Worm (Caenorhabditis elegans): ENCODE measurements around the gene pdf-2.

pdf-2 gene

DNA sequence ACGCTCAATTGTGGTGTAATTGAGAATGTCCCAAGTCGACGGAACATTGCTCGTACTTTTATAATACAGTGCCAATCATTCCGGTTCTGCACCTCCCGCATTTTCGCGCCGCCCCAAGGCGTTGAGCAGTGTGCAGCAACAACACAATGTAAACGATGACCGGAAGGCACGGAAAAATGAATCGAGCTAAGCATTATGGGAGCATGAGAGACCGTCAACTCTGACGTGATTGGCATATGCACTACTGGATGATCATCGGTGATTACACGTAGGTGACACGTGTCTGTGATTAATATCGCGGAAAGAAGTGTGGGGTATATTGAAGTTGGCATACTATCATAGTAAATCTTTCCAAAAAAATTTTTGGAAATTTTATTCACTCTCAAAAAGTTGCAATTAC lies 41.8 kb downstream of the pdf-2 start, which contains the start of gene T24C12.4:
TSS of gene T24C12.4 (minus strand) at position 101 of the 400 bp plus-strand sequence.
- TF ChIP-seq elt-1 (tag; optimal IDR thresholded peaks at IDR 0.05), result no peak

DNA sequence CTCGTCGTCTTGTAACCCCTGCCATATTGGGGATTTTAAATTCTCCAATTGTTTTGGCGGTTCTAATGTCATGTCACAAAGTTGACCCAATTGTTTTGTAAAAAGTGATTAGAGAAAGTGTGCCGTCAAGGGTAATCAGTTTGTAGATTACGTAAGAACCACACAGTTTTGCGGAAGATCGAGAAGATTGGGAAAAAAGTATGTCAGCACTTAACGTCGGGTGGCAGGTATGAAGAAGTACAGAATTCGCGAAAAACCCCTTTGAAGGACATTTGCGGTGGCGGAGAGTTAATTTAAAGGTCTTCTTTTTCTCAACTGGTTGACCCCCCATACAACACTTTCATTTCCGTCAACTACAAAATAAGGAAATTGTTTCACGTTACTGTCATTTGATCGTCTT lies 45.2 kb downstream of the pdf-2 start:
- TF ChIP-seq sma-3 (GFP tag; optimal IDR thresholded peaks at IDR 0.05), result no peak
- peak; percentile 7 for TF ChIP-seq sma-9 (GFP tag; optimal IDR thresholded peaks at IDR 0.05)
- TF ChIP-seq sma-9 (tag; optimal IDR thresholded peaks at IDR 0.05), result no peak
- no peak for TF ChIP-seq fos-1 (tag; optimal IDR thresholded peaks at IDR 0.05)
- no peak for TF ChIP-seq aly-2 (tag; optimal IDR thresholded peaks at IDR 0.05)
- TF ChIP-seq nhr-25 (tag; optimal IDR thresholded peaks at IDR 0.05), result no peak
- TF ChIP-seq Y55F3AM.14 (GFP tag; optimal IDR thresholded peaks at IDR 0.05), result no peak
- TF ChIP-seq nhr-237 (tag; optimal IDR thresholded peaks at IDR 0.05), result no peak
- no peak for TF ChIP-seq unc-62 (GFP tag; optimal IDR thresholded peaks at IDR 0.05)
- no peak for TF ChIP-seq R02D3.7 (tag; optimal IDR thresholded peaks at IDR 0.05)
- TF ChIP-seq dmd-4 (tag; optimal IDR thresholded peaks at IDR 0.05), result no peak
- TF ChIP-seq snpc-4 (tag; optimal IDR thresholded peaks at IDR 0.05), result no peak
- TF ChIP-seq gmeb-1 (tag; optimal IDR thresholded peaks at IDR 0.05), result no peak
- no peak for TF ChIP-seq nhr-129 (tag; optimal IDR thresholded peaks at IDR 0.05)
- no peak for TF ChIP-seq F13H6.1 (tag; optimal IDR thresholded peaks at IDR 0.05)
- peak; percentile 5 for TF ChIP-seq ceh-16 (tag; optimal IDR thresholded peaks at IDR 0.05)
- no peak for TF ChIP-seq lin-11 (tag; optimal IDR thresholded peaks at IDR 0.05)
- no peak for TF ChIP-seq nhr-6 (tag; optimal IDR thresholded peaks at IDR 0.05)
- no peak for TF ChIP-seq nhr-21 (tag; optimal IDR thresholded peaks at IDR 0.05)
- TF ChIP-seq crh-2 (tag; optimal IDR thresholded peaks at IDR 0.05), result no peak
- no peak for TF ChIP-seq lsy-2 (tag; optimal IDR thresholded peaks at IDR 0.05)
- no peak for TF ChIP-seq elt-3 (tag; optimal IDR thresholded peaks at IDR 0.05)
- no peak for TF ChIP-seq peb-1 (tag; optimal IDR thresholded peaks at IDR 0.05)
- TF ChIP-seq unc-39 (tag; optimal IDR thresholded peaks at IDR 0.05), result no peak
- TF ChIP-seq sem-4 (tag; optimal IDR thresholded peaks at IDR 0.05), result no peak
- TF ChIP-seq ZK546.5 (tag; optimal IDR thresholded peaks at IDR 0.05), result no peak
- no peak for TF ChIP-seq ama-1 (optimal IDR thresholded peaks at IDR 0.05)
- TF ChIP-seq mab-5 (tag; optimal IDR thresholded peaks at IDR 0.05), result no peak
- no peak for TF ChIP-seq lin-13 (GFP tag; optimal IDR thresholded peaks at IDR 0.05)
- TF ChIP-seq ztf-4 (tag; optimal IDR thresholded peaks at IDR 0.05), result no peak
- no peak for TF ChIP-seq ceh-82 (tag; optimal IDR thresholded peaks at IDR 0.05)
- TF ChIP-seq zag-1 (tag; optimal IDR thresholded peaks at IDR 0.05), result no peak
- peak; percentile 43 for TF ChIP-seq blmp-1 (tag; optimal IDR thresholded peaks at IDR 0.05; ENCODE audit: insufficient read depth)
- TF ChIP-seq egl-27 (tag; optimal IDR thresholded peaks at IDR 0.05), result peak; percentile 39
- no peak for TF ChIP-seq mdl-1 (tag; optimal IDR thresholded peaks at IDR 0.05)
- TF ChIP-seq ztf-11 (tag; optimal IDR thresholded peaks at IDR 0.05), result no peak

DNA sequence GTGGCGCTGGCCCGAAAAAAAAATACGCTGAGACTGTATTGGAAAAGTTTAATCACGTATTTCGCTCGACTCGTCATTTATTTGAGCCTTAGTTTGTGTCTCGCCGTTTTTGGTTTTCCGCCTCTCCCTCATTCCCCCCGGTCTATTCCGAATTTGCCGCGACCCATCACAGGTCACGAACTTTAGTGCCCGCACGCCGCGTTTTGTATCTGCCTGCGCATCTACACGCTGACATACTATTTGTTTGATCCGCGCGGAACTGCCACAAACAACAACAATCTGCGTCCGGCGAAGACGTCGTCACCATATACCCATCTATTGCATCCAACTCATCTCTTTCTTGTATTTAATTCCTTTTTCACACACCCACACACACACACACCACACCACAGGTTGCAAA lies 47.0 kb downstream of the pdf-2 start:
- TF ChIP-seq alr-1 (tag; optimal IDR thresholded peaks at IDR 0.05) (no peak), peb-1 (tag; optimal IDR thresholded peaks at IDR 0.05) (peak; percentile 100)

DNA sequence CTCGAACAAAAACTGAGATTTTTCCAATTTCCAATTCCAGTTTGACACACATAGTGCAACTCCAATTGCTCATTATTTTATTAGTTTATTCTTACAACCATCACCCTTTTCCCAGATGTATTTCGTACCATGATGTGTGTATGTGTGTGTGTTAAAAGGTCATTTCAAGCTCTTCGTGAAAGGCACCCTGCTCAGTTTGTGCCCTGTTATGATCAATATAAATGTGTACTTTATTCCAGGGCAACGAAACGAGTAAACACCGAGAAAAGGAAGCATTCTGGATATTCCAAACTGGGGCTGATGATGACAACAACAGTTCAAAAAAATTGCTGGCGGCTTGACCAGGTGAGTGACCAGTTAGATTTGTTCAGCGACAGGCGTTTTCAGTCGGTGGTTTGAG lies 47.6 kb downstream of the pdf-2 start, which contains the start of gene peb-1:
TSS of gene peb-1 (plus strand) at position 301 of the 400 bp plus-strand sequence.
- TF ChIP-seq zag-1 (tag; optimal IDR thresholded peaks at IDR 0.05) (no peak), dmd-4 (tag; optimal IDR thresholded peaks at IDR 0.05) (no peak), lin-39 (tag; optimal IDR thresholded peaks at IDR 0.05) (no peak), lin-13 (GFP tag; optimal IDR thresholded peaks at IDR 0.05) (no peak), Y55F3AM.14 (GFP tag; optimal IDR thresholded peaks at IDR 0.05) (no peak), nhr-6 (tag; optimal IDR thresholded peaks at IDR 0.05) (no peak), unc-62 (GFP tag; optimal IDR thresholded peaks at IDR 0.05) (no peak), sma-9 (GFP tag; optimal IDR thresholded peaks at IDR 0.05) (no peak), sma-9 (tag; optimal IDR thresholded peaks at IDR 0.05) (no peak), mbf-1 (tag; optimal IDR thresholded peaks at IDR 0.05) (no peak), lsy-2 (tag; optimal IDR thresholded peaks at IDR 0.05) (no peak)
